Worm (Caenorhabditis elegans): ENCODE measurements around the gene C33D9.13.
"Not testable (repeated sequence)": the region's sequence is repeated elsewhere in the genome, so short reads cannot be mapped to it uniquely, and the experiment has no call there.

Gene C33D9.13

DNA sequence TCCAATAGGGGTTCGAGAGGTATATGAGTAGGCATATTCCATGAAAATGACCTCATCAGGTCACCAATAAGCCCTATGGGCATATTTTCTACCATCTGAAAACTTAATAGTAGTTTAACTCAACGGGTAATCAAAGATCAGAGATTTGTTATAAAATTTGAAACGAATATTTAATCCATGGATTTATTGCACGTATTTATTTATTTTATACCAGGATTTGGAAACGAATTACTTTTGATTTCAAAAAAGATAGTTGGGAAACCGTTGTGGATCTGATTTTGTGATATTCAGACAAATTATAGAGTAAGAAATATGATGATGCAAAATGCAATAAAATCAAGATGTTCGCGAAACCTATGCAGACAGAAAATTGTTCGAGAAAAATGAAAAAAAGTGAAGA, 7.7 kb upstream of the C33D9.13 start, which contains the start of gene C33D9.3:
TSS of gene C33D9.3 (minus strand) at position 101 of the 400 bp plus-strand sequence.
- TF ChIP-seq ceh-82 (tag; optimal IDR thresholded peaks at IDR 0.05) = no peak
- TF ChIP-seq aly-2 (tag; optimal IDR thresholded peaks at IDR 0.05) = no peak
- no peak for TF ChIP-seq pha-4 (tag; optimal IDR thresholded peaks at IDR 0.05)
- no peak for TF ChIP-seq mml-1 (tag; optimal IDR thresholded peaks at IDR 0.05)
- no peak for TF ChIP-seq mdl-1 (tag; optimal IDR thresholded peaks at IDR 0.05)
- TF ChIP-seq nfya-1 (tag; optimal IDR thresholded peaks at IDR 0.05; ENCODE audit: insufficient read depth) = no peak
- TF ChIP-seq nhr-23 (tag; optimal IDR thresholded peaks at IDR 0.05) = no peak
- TF ChIP-seq nhr-43 (tag; optimal IDR thresholded peaks at IDR 0.05; ENCODE audit: poor library complexity, severe bottlenecking) = no peak
- no peak for TF ChIP-seq nhr-28 (tag; optimal IDR thresholded peaks at IDR 0.05)
- TF ChIP-seq ama-1 (optimal IDR thresholded peaks at IDR 0.05) = no peak
- TF ChIP-seq nhr-11 (tag; optimal IDR thresholded peaks at IDR 0.05) = no peak
- TF ChIP-seq elt-1 (tag; optimal IDR thresholded peaks at IDR 0.05) = no peak
- TF ChIP-seq lsy-12 (tag; optimal IDR thresholded peaks at IDR 0.05) = no peak
- no peak for TF ChIP-seq hmg-11 (tag; optimal IDR thresholded peaks at IDR 0.05)

ce11 chrIV:8790144-8790543, 5.1 kb upstream of the C33D9.13 start, which contains the start of gene sru-35:
Gene sru-35, minus strand, starts transcription at chrIV:8790244.
- TF ChIP-seq nhr-237 (tag; optimal IDR thresholded peaks at IDR 0.05) (no peak), ceh-9 (tag; optimal IDR thresholded peaks at IDR 0.05) (no peak), zag-1 (tag; optimal IDR thresholded peaks at IDR 0.05) (no peak), aly-2 (tag; optimal IDR thresholded peaks at IDR 0.05) (no peak), mml-1 (tag; optimal IDR thresholded peaks at IDR 0.05) (no peak), jun-1 (tag; optimal IDR thresholded peaks at IDR 0.05) (no peak)

DNA sequence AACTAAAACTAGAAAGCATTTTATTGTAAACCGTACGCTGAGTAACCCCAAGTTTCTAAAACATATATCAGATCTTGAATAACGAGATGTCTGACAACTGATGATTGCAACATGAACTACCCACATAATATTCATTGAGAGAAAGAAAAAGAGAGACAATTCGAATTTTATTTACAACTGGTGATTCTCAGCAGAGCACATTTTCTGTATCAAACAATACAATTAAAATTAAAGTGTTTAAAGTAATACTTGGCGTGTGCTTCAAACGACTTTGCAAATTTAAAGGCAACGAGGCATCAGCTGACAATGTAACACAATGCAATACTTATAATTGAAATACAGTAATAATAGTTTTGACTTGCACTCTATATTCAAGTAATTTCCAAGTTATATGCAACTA, 3.0 kb upstream of the C33D9.13 start, which contains the start of gene C33D9.10:
TSS of gene C33D9.10 (minus strand) at position 101 of the 400 bp plus-strand sequence.
- TF ChIP-seq egl-5, lsy-12, nhr-12 (tag; optimal IDR thresholded peaks at IDR 0.05): not testable (repeated sequence)

DNA sequence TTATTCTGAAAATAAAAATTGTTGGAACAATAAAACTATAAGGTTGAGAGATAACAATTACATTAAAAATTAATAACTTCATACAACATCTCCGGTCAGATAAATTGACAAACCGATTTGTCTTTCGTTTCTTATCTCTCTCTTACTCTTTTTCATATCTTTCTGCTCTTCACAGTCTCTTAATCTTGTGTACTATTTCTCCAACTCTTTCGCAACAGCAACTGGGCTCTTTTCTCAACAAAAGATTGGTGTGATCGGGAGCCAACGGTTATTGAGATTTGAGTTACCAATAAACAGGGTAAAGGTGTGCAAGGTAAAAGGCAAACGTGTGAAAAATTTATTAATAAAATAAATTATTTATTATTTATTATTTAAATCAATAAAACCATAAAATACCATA, 1.6 kb upstream of the C33D9.13 start, which contains the start of gene C33D9.8:
TSS of gene C33D9.8 (minus strand) at position 99 of the 400 bp plus-strand sequence.
- TF ChIP-seq nfya-1 (tag; optimal IDR thresholded peaks at IDR 0.05; ENCODE audit: insufficient read depth) = peak; percentile 7
- TF ChIP-seq pha-4 (tag; optimal IDR thresholded peaks at IDR 0.05) = peak; percentile 30
- no peak for TF ChIP-seq daf-12 (tag; optimal IDR thresholded peaks at IDR 0.05)

DNA sequence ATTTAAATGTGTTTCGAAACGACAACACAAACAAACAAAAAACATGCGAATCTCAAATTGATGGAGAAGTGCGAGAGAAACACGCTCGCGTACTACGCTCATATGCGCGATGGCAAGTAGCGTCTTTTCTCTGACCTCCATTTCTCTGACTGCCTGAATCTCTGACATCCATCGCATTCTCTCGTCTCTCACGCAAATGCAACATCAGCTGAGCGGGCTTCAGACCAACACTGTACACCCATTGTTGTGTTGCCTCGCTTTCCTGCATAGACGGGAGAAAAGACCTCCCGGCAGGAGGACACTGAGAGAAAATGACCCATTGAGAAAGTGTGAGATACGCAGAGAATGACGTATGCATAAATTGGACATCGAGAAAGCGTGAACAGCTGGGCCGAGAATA, 2.9 kb downstream of the C33D9.13 start:
- TF ChIP-seq nhr-23 (tag; optimal IDR thresholded peaks at IDR 0.05) = peak; percentile 91
- no peak for TF ChIP-seq ZK546.5 (tag; optimal IDR thresholded peaks at IDR 0.05)
- TF ChIP-seq eor-1 (tag; optimal IDR thresholded peaks at IDR 0.05) = no peak
- TF ChIP-seq nhr-12 (tag; optimal IDR thresholded peaks at IDR 0.05) = no peak
- TF ChIP-seq ceh-16 (tag; optimal IDR thresholded peaks at IDR 0.05) = no peak
- no peak for TF ChIP-seq pqm-1 (tag; optimal IDR thresholded peaks at IDR 0.05)
- peak; percentile 43 for TF ChIP-seq lsy-12 (tag; optimal IDR thresholded peaks at IDR 0.05)
- TF ChIP-seq fos-1 (tag; optimal IDR thresholded peaks at IDR 0.05) = no peak
- no peak for TF ChIP-seq nhr-28 (tag; optimal IDR thresholded peaks at IDR 0.05)
- TF ChIP-seq skn-1 (tag; optimal IDR thresholded peaks at IDR 0.05) = no peak
- peak; percentile 14 for TF ChIP-seq lin-15B (tag; optimal IDR thresholded peaks at IDR 0.05)
- TF ChIP-seq nhr-11 (tag; optimal IDR thresholded peaks at IDR 0.05) = no peak
- no peak for TF ChIP-seq ceh-82 (tag; optimal IDR thresholded peaks at IDR 0.05)
- TF ChIP-seq R02D3.7 (tag; optimal IDR thresholded peaks at IDR 0.05) = peak; percentile 38
- no peak for TF ChIP-seq nhr-67 (tag; optimal IDR thresholded peaks at IDR 0.05)
- peak; percentile 23 for TF ChIP-seq snpc-4 (tag; optimal IDR thresholded peaks at IDR 0.05)
- TF ChIP-seq ztf-4 (tag; optimal IDR thresholded peaks at IDR 0.05) = no peak
- TF ChIP-seq elt-3 (tag; optimal IDR thresholded peaks at IDR 0.05) = no peak
- TF ChIP-seq mml-1 (tag; optimal IDR thresholded peaks at IDR 0.05) = no peak
- peak; percentile 59 for TF ChIP-seq jun-1 (tag; optimal IDR thresholded peaks at IDR 0.05)
- TF ChIP-seq tbx-2 (tag; optimal IDR thresholded peaks at IDR 0.05) = no peak
- no peak for TF ChIP-seq fkh-10 (GFP tag; optimal IDR thresholded peaks at IDR 0.05)
- TF ChIP-seq nfya-1 (tag; optimal IDR thresholded peaks at IDR 0.05; ENCODE audit: insufficient read depth) = peak; percentile 59
- no peak for TF ChIP-seq daf-12 (tag; optimal IDR thresholded peaks at IDR 0.05)
- no peak for TF ChIP-seq mdl-1 (tag; optimal IDR thresholded peaks at IDR 0.05)
- TF ChIP-seq ceh-28 (tag; optimal IDR thresholded peaks at IDR 0.05) = peak; percentile 69
- no peak for TF ChIP-seq zag-1 (tag; optimal IDR thresholded peaks at IDR 0.05)
- TF ChIP-seq fkh-2 (tag; optimal IDR thresholded peaks at IDR 0.05) = no peak
- peak; percentile 44 for TF ChIP-seq elt-2 (tag; optimal IDR thresholded peaks at IDR 0.05)
- no peak for TF ChIP-seq ztf-11 (tag; optimal IDR thresholded peaks at IDR 0.05)
- TF ChIP-seq nhr-43 (tag; optimal IDR thresholded peaks at IDR 0.05; ENCODE audit: poor library complexity, severe bottlenecking) = peak; percentile 53
- peak; percentile 95 for TF ChIP-seq nhr-25 (tag; optimal IDR thresholded peaks at IDR 0.05)
- TF ChIP-seq aly-2 (tag; optimal IDR thresholded peaks at IDR 0.05) = no peak
- peak; percentile 52 for TF ChIP-seq pha-4 (tag; optimal IDR thresholded peaks at IDR 0.05)
- TF ChIP-seq sea-2 (GFP tag; optimal IDR thresholded peaks at IDR 0.05) = peak; percentile 16
- TF ChIP-seq elt-1 (tag; optimal IDR thresholded peaks at IDR 0.05) = peak; percentile 41
- no peak for TF ChIP-seq unc-62 (GFP tag; optimal IDR thresholded peaks at IDR 0.05)
- TF ChIP-seq hmg-11 (tag; optimal IDR thresholded peaks at IDR 0.05) = peak; percentile 83
- no peak for TF ChIP-seq ceh-9 (tag; optimal IDR thresholded peaks at IDR 0.05)
